Worm (Caenorhabditis elegans) whole organism, L3 larva: Measurements from ENCODE around the gene F49C5.3.

ENCODE experiments used
- ama-1 ChIP-seq: fragments of 150-350 bp; optimal IDR thresholded peaks from 2 replicates; lab custom pipeline; 2018
- elt-3 ChIP-seq, 3 experiments: fragments of 150-350 bp in 1 of 3; sonication (generic microtip) in 2 of 3; optimal IDR thresholded peaks; 2 replicates in 2 of 3; 4 replicates in 1 of 3; lab custom pipeline; 2014 to 2017; ENCODE audit warnings: missing biosample characterization in 3 of 3, missing genetic modification characterization in 3 of 3
- lin-39 ChIP-seq: fragments of 150-350 bp; optimal IDR thresholded peaks from 2 replicates; lab custom pipeline; 2018; ENCODE audit warnings: missing biosample characterization, missing genetic modification reagents, missing genetic modification characterization
- nhr-28 ChIP-seq: fragments of 150-350 bp; optimal IDR thresholded peaks from 2 replicates; lab custom pipeline; 2014; ENCODE audit warnings: missing biosample characterization, missing genetic modification characterization
- sea-2 ChIP-seq: fragments of 150-350 bp; sonication (generic microtip); optimal IDR thresholded peaks from 4 replicates; lab custom pipeline; 2014; ENCODE audit warnings: missing biosample characterization, missing genetic modification reagents, missing genetic modification characterization
- tbx-2 ChIP-seq: sonication (generic microtip); optimal IDR thresholded peaks from 2 replicates; lab custom pipeline; 2016; ENCODE audit warnings: mild to moderate bottlenecking, missing genetic modification characterization, missing compliant biosample characterization
- unc-39 ChIP-seq: sonication (generic microtip); optimal IDR thresholded peaks from 4 replicates; lab custom pipeline; 2017; ENCODE audit warnings: missing biosample characterization, missing genetic modification characterization
- unc-62 ChIP-seq: fragments of 150-350 bp; sonication (generic microtip); optimal IDR thresholded peaks from 4 replicates; lab custom pipeline; 2014; ENCODE audit warnings: missing biosample characterization, missing genetic modification reagents, missing genetic modification characterization
- ztf-11 ChIP-seq: fragments of 150-350 bp; optimal IDR thresholded peaks from 2 replicates; lab custom pipeline; 2014; ENCODE audit warnings: missing biosample characterization, missing genetic modification characterization

- TF ChIP-seq elt-3 (tag; optimal IDR thresholded peaks at IDR 0.05; lab: Kevin White, UChicago): no peak
- TF ChIP-seq nhr-28 (tag; lab: Kevin White, UChicago): no peak
- no peak for TF ChIP-seq ama-1 (lab: Kevin White, UChicago)
- no peak for TF ChIP-seq sea-2
- no peak for TF ChIP-seq unc-62
- no peak for TF ChIP-seq unc-39
- no peak for TF ChIP-seq lin-39 (tag; lab: Kevin White, UChicago)
- no peak for TF ChIP-seq tbx-2 (tag; lab: Kevin White, UChicago)
- no peak for TF ChIP-seq ztf-11 (tag; lab: Kevin White, UChicago)
Measured at ce11 chrII:12514620-12515019, 21.7 kb upstream of the F49C5.3 start, which contains the start of gene srh-69.
